Worm (Caenorhabditis elegans): ENCODE data around the gene nhr-102.
"Not testable (repeated sequence)": the region's sequence is repeated elsewhere in the genome, so short reads cannot be mapped to it uniquely, and the experiment has no call there.

The nhr-102 gene

DNA sequence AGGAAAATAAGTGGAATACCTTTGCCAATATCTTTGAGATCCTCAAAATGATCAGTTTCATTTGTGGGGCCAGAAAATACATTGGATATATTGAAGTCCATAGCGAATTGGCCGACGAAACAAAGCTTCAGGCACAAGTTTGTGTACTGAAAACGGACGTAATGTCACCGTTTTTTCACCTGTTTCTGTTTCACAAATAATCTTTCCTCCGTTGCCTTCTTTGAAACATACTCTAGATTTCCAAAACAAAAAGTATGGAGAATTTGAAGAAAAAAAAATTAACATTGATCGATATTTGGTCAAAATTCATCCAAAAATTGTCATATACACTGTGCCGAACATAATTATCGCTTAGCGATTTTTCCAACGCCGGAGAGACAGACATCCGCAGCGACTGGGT lies 13.6 kb downstream of the nhr-102 start, which contains the start of gene srz-12:
srz-12 (minus strand) TSS at position 101 of the 400 bp plus-strand sequence.
- TF ChIP-seq unc-62 (GFP tag; optimal IDR thresholded peaks at IDR 0.05), result no peak

DNA sequence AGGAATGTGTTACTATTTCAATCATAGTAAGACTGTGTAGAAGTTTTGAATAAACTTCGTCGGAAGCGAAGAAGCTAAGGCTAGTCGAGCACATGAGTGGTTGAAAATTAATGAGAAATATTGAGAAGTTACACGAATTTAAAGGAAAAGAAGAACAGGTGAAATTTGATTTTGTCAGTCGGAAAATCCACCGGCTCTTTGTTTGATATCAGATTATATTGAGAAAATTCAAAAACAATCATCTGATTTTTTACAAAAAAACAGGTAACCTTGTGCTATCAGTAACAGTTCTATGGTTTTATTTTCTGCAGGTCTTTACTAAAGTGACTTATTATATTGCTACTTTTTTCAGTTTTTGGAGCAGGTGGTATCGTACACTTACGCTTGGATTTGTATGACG lies 17.9 kb downstream of the nhr-102 start, which contains the start of gene srh-148:
srh-148 (minus strand) TSS at position 101 of the 400 bp plus-strand sequence.
- TF ChIP-seq unc-62 (GFP tag; optimal IDR thresholded peaks at IDR 0.05), result no peak

DNA sequence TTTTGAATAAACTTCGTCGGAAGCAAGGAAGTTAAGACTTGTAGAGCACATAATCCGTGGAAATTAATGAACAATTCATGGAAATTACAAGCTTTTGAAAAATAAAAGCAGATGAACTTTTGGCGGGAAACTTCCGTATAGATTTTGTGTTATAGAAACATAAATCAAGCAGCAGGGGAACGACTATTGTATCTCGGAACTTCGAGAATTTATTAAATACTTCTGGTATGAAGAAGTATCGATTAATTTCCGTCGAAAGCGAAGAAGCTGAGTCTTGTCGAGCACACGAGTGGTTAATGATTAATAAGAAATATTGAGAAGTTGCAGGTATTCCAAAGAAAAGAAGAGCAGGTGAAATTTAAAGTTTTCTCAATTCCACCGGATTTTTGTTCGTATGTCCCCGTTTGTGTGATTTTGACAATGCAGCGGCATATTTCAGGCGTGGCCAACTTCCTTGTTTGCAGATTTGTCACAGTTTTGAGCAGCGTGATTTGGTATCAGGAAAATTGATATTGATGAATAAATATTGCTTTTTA lies 25.9 kb downstream of the nhr-102 start, which contains the start of gene srh-147:
srh-147 (minus strand) TSS at position 51 of the 536 bp plus-strand sequence.
- TF ChIP-seq unc-62 (GFP tag; optimal IDR thresholded peaks at IDR 0.05), result not testable (repeated sequence)

DNA sequence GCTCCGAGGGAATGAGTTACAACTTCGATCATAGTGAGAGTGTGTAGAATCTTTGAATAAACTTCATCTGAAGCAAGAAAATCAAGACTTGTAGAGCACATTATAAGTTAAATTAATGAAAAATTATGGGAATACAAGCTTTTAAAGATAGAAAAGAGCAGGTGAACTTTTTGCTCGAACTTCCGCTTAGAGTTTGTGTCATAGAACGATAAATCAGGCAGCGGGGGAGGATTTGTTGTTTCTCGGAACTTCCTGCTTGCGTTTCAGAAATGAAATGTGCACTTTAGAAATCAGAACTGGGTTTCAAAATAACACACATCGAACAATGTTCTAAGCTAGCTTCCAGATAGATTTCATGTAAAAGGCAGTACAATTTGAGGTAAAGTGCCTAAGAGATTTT lies 35.1 kb downstream of the nhr-102 start, which contains the start of gene srh-149:
srh-149 (minus strand) TSS at position 101 of the 400 bp plus-strand sequence.
- TF ChIP-seq unc-62 (GFP tag; optimal IDR thresholded peaks at IDR 0.05), result no peak

ce11 chrV:15833622-15834021 lies 42.6 kb downstream of the nhr-102 start, which contains the start of gene srbc-54:
srbc-54 (minus strand) TSS chrV:15833722.
- TF ChIP-seq unc-62 (GFP tag; optimal IDR thresholded peaks at IDR 0.05), result no peak

- no peak for TF ChIP-seq unc-62 (GFP tag; optimal IDR thresholded peaks at IDR 0.05)
Measured at ce11 chrV:15831586-15831985, 44.6 kb downstream of the nhr-102 start, which contains the start of gene srbc-56. srbc-56 (minus strand) TSS chrV:15831686.

- no peak for TF ChIP-seq unc-62 (GFP tag; optimal IDR thresholded peaks at IDR 0.05)
Measured at ce11 chrV:15829907-15830306, 46.3 kb downstream of the nhr-102 start, which contains the start of gene srbc-55. srbc-55 (minus strand) TSS chrV:15830007.

- no peak for TF ChIP-seq unc-62 (GFP tag; optimal IDR thresholded peaks at IDR 0.05)
Measured at ce11 chrV:15826110-15826509, 50.1 kb downstream of the nhr-102 start, which contains the start of gene srbc-51. srbc-51 (plus strand) TSS chrV:15826410.

DNA sequence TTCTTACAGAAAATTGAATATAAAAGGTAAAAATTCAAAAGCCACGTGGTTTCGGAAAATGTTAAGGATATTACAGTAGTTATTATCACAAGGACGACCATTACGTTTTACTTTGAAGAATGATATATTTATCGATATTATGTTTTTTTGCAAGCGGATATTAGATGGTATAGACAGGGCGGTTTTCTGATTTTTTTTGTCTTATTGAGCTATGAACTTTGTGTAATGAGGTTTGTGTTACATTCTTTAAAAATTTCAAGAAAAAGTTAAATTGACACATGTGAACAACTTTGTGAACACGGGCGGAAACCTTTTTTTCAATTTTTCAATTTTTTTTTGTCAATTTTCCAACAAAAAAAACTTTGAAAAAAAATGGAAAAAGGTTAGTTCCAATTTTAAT lies 51.3 kb downstream of the nhr-102 start, which contains the start of gene srbc-50:
srbc-50 (minus strand) TSS at position 101 of the 400 bp plus-strand sequence.
- TF ChIP-seq unc-62 (GFP tag; optimal IDR thresholded peaks at IDR 0.05), result no peak

Measured in whole organism, dauer.